Worm (Caenorhabditis elegans) whole organism, young adult: ENCODE results near the gene tiar-2.

Experiments
- hmg-20 ChIP-seq: fragments of 200-800 bp; sonication (Bioruptor generic); IDR thresholded peaks from 2 replicates; pipeline ENCODE4 v1.3.6; 2022; ENCODE audit warnings: missing genetic modification reagents, missing genetic modification characterization, missing compliant biosample characterization
- nhr-80 ChIP-seq: sonication (generic microtip); optimal IDR thresholded peaks from 2 replicates; lab custom pipeline; 2016; ENCODE audit warnings: missing genetic modification characterization, missing compliant biosample characterization

tiar-2 gene

DNA sequence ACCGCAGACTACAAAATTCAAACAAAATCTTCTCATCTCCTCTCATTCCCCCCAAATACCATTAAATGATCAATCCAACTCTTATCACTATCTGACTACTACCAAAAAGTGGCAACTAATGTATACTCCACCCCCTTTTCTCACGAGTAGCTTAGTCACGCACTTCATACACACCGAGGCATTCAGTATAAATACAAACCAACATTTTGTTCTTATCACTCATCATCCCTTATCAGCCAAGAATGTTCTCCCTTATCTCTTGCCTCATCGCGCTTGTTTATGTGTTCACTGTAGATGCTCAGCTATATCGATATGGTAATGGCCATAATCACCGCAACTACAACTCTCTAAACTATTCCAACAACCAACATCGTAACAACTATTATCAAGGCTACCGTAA lies 55.0 kb downstream of the tiar-2 start, which contains the start of gene Y46G5A.36:
Y46G5A.36 (plus strand) TSS at position 243 of the 400 bp plus-strand sequence.
- peak; percentile 41 for TF ChIP-seq nhr-80 (tag; lab: Kevin White, UChicago)
- no peak for TF ChIP-seq hmg-20 (GFP tag; lab: Robert Waterston, UW)
